Fruit fly (Drosophila melanogaster): ENCODE results near the gene CG13361.

CG13361 gene

DNA sequence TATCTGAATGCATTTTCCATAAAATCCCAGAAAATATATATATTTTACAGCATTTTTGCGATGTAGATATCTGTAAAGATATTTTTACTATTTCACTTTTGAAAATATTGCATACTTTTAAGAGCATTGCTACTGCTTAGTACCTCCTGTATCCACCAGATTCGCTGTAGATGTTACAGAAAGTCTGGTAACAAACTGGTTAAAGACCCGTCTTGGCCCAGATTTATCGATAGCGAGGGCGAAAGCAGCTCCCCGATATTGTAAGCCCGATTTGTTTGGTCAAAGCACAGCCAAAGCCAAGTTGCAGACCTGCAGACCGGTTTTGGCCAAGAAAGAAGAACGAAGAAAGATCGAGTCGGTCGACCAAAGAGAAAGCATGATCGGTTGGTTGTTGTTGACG lies 31.0 kb upstream of the CG13361 start, which contains the start of gene tw:
Gene tw (plus strand): TSS at position 291 of the 400 bp plus-strand sequence.
- no peak for TF ChIP-seq CG10565 (GFP tag; optimal IDR thresholded peaks at IDR 0.05)
- TF ChIP-seq CG14965 (GFP tag; optimal IDR thresholded peaks at IDR 0.05; ENCODE audit: borderline replicate concordance): no peak
- TF ChIP-seq Opbp (GFP tag; IDR thresholded peaks at IDR 0.05; ENCODE audit: partially characterized antibody): peak; percentile 33; the same call in 1 of the 3 replicates
- peak; percentile 72 for TF ChIP-seq bbx (GFP tag; IDR thresholded peaks at IDR 0.05; ENCODE audit: partially characterized antibody)
- no peak for TF ChIP-seq CG15011 (GFP tag; optimal IDR thresholded peaks at IDR 0.05)
- TF ChIP-seq tin (GFP tag; optimal IDR thresholded peaks at IDR 0.05): no peak
- TF ChIP-seq ftz-f1 (GFP tag; optimal IDR thresholded peaks at IDR 0.05): no peak
- TF ChIP-seq hkb (optimal IDR thresholded peaks at IDR 0.05): no peak
- TF ChIP-seq hkb (GFP tag; IDR thresholded peaks at IDR 0.05): no peak
- TF ChIP-seq CG11085 (GFP tag; IDR thresholded peaks at IDR 0.05): no peak
- TF ChIP-seq CG11504 (tag; optimal IDR thresholded peaks at IDR 0.05): no peak
- TF ChIP-seq CG7963 (GFP tag; IDR thresholded peaks at IDR 0.05; ENCODE audit: partially characterized antibody): peak; percentile 48; the same call in 1 of the 3 replicates
- TF ChIP-seq gt (GFP tag; IDR thresholded peaks at IDR 0.05): no peak
- no peak for TF ChIP-seq ATbp (GFP tag; optimal IDR thresholded peaks at IDR 0.05)
- TF ChIP-seq Xrp1 (GFP tag; IDR thresholded peaks at IDR 0.05): no peak
- no peak for TF ChIP-seq CG10959 (GFP tag; IDR thresholded peaks at IDR 0.05)
- TF ChIP-seq zf30C (GFP tag; optimal IDR thresholded peaks at IDR 0.05): no peak
- TF ChIP-seq kni (GFP tag; optimal IDR thresholded peaks at IDR 0.05): peak; percentile 10
- peak; percentile 57 for TF ChIP-seq amos (GFP tag; IDR thresholded peaks at IDR 0.05; ENCODE audit: partially characterized antibody)
- peak; percentile 13 for TF ChIP-seq Lhr (GFP tag; optimal IDR thresholded peaks at IDR 0.05)
- TF ChIP-seq CG7271 (tag; optimal IDR thresholded peaks at IDR 0.05): no peak
- peak; percentile 31; the same call in 1 of the 2 replicates for TF ChIP-seq MBD-R2 (GFP tag; IDR thresholded peaks at IDR 0.05)
- TF ChIP-seq NC2α (GFP tag; optimal IDR thresholded peaks at IDR 0.05): no peak
- TF ChIP-seq rib (GFP tag; IDR thresholded peaks at IDR 0.05): no peak
- peak; percentile 7 for TF ChIP-seq trem (tag; optimal IDR thresholded peaks at IDR 0.05)
- TF ChIP-seq CTCF (GFP tag; optimal IDR thresholded peaks at IDR 0.05): peak; percentile 92
- TF ChIP-seq CG14710 (tag; optimal IDR thresholded peaks at IDR 0.05): peak; percentile 1
- no peak for TF ChIP-seq CG10274 (GFP tag; optimal IDR thresholded peaks at IDR 0.05)
- TF ChIP-seq CG10147 (GFP tag; optimal IDR thresholded peaks at IDR 0.05): no peak
- peak; percentile 58; the same call in 1 of the 2 replicates for TF ChIP-seq Bgb (GFP tag; IDR thresholded peaks at IDR 0.05; ENCODE audit: partially characterized antibody)
- no peak for TF ChIP-seq D (optimal IDR thresholded peaks at IDR 0.05)
- no peak for TF ChIP-seq D (GFP tag; optimal IDR thresholded peaks at IDR 0.05)
- peak; percentile 71 for TF ChIP-seq CG13894 (tag; optimal IDR thresholded peaks at IDR 0.05)
- TF ChIP-seq CG14050 (GFP tag; IDR thresholded peaks at IDR 0.05): no peak
- TF ChIP-seq CG6175 (GFP tag; IDR thresholded peaks at IDR 0.05): no peak
- 0 out of 2 replicates have a peak, but pooled peaks have one; percentile 34 for TF ChIP-seq ato (GFP tag; IDR thresholded peaks at IDR 0.05; ENCODE audit: partially characterized antibody)
- TF ChIP-seq CG34224 (GFP tag; IDR thresholded peaks at IDR 0.05; ENCODE audit: partially characterized antibody): peak; percentile 27; the same call in 1 of the 3 replicates
- peak; percentile 52 for TF ChIP-seq unc-4 (GFP tag; IDR thresholded peaks at IDR 0.05; ENCODE audit: partially characterized antibody)
- TF ChIP-seq CG32532 (GFP tag; IDR thresholded peaks at IDR 0.05): peak; percentile 29; the same call in 1 of the 2 replicates
- TF ChIP-seq ranshi (GFP tag; IDR thresholded peaks at IDR 0.05): no peak
- 0 out of 3 replicates have a peak, but pooled peaks have one; percentile 43 for TF ChIP-seq CG16813 (GFP tag; IDR thresholded peaks at IDR 0.05; ENCODE audit: partially characterized antibody)
- peak; percentile 59; the same call in 2 of the 3 replicates for TF ChIP-seq CG6791 (GFP tag; IDR thresholded peaks at IDR 0.05; ENCODE audit: partially characterized antibody)
- TF ChIP-seq dm (GFP tag; optimal IDR thresholded peaks at IDR 0.05): no peak
- no peak for TF ChIP-seq CrebB (tag; optimal IDR thresholded peaks at IDR 0.05)
- TF ChIP-seq CG12391 (tag; optimal IDR thresholded peaks at IDR 0.05): no peak
- TF ChIP-seq CG15073 (GFP tag; optimal IDR thresholded peaks at IDR 0.05): no peak
- no peak for TF ChIP-seq gsb (GFP tag; IDR thresholded peaks at IDR 0.05)
- TF ChIP-seq vfl (GFP tag; optimal IDR thresholded peaks at IDR 0.05): no peak
- no peak for TF ChIP-seq CG11723 (GFP tag; optimal IDR thresholded peaks at IDR 0.05)
- TF ChIP-seq stwl (tag; optimal IDR thresholded peaks at IDR 0.05): peak; percentile 24

All from whole organism, embryonic.